Worm (Caenorhabditis elegans) whole organism, L1 larva: ENCODE data around the gene sulp-3.
"Not testable (repeated sequence)": the region's sequence is repeated elsewhere in the genome, so short reads cannot be mapped to it uniquely, and the experiment has no call there.

Source experiments
- F16B12.6 ChIP-seq: fragments of 150-350 bp; optimal IDR thresholded peaks from 2 replicates; lab custom pipeline; 2014; ENCODE audit warnings: missing biosample characterization, missing genetic modification characterization
- aly-2 ChIP-seq: fragments of 150-350 bp; optimal IDR thresholded peaks from 2 replicates; lab custom pipeline; 2014; ENCODE audit warnings: missing biosample characterization, missing genetic modification characterization
- blmp-1 ChIP-seq: fragments of 150-350 bp; optimal IDR thresholded peaks from 2 replicates; lab custom pipeline; 2014; ENCODE audit warnings: missing biosample characterization, missing genetic modification characterization
- ceh-88 ChIP-seq: fragments of 200-800 bp; sonication (Bioruptor generic); IDR thresholded peaks from 2 replicates; pipeline ENCODE4 v1.3.6; 2022; ENCODE audit warnings: missing genetic modification characterization, missing compliant biosample characterization
- ces-1 ChIP-seq: fragments of 150-350 bp; optimal IDR thresholded peaks from 2 replicates; lab custom pipeline; 2014; ENCODE audit warnings: missing biosample characterization, missing genetic modification reagents, missing genetic modification characterization
- efl-1 ChIP-seq, 4 experiments: fragments of 150-350 bp; optimal IDR thresholded peaks in 3 of 4; peaks in 1 of 4; 1 replicate in 1 of 4; 2 replicates in 3 of 4; lab custom pipeline; 2014; ENCODE audit warnings: missing biosample characterization in 2 of 4, missing genetic modification characterization in 2 of 4, missing genetic modification reagents in 2 of 4
- efl-3 ChIP-seq: fragments of 200-800 bp; sonication (Bioruptor generic); optimal IDR thresholded peaks from 2 replicates; lab custom pipeline; 2018; ENCODE audit warnings: mild to moderate bottlenecking, missing genetic modification characterization, missing compliant biosample characterization
- egl-13 ChIP-seq: sonication (generic microtip); optimal IDR thresholded peaks from 2 replicates; lab custom pipeline; 2016; ENCODE audit warnings: missing genotype, missing genetic modification reagents, missing genetic modification characterization, missing compliant biosample characterization
- ets-5 ChIP-seq: fragments of 200-800 bp; sonication (Bioruptor generic); IDR thresholded peaks from 2 replicates; pipeline ENCODE4 v1.3.6; 2022; ENCODE audit warnings: missing genetic modification characterization, missing compliant biosample characterization
- fos-1 ChIP-seq: fragments of 150-350 bp; optimal IDR thresholded peaks from 2 replicates; lab custom pipeline; 2014; ENCODE audit warnings: missing biosample characterization, missing genetic modification characterization
- grh-1 ChIP-seq: fragments of 200-800 bp; sonication (Bioruptor generic); IDR thresholded peaks from 2 replicates; pipeline ENCODE4 v1.3.6; 2022; ENCODE audit warnings: missing genetic modification reagents, missing genetic modification characterization, missing compliant biosample characterization
- hlh-4 ChIP-seq: sonication (generic microtip); optimal IDR thresholded peaks from 2 replicates; lab custom pipeline; 2016; ENCODE audit warnings: mild to moderate bottlenecking, missing genetic modification characterization, missing compliant biosample characterization
- hpl-2 ChIP-seq: fragments of 150-350 bp; optimal IDR thresholded peaks from 2 replicates; lab custom pipeline; 2014; ENCODE audit warnings: missing biosample characterization, missing genetic modification reagents, missing genetic modification characterization
- irx-1 ChIP-seq: sonication (generic microtip); optimal IDR thresholded peaks from 2 replicates; lab custom pipeline; 2016; ENCODE audit warnings: missing genetic modification characterization, missing compliant biosample characterization
- isw-1 ChIP-seq: fragments of 200-800 bp; sonication (Bioruptor generic); IDR thresholded peaks from 2 replicates; pipeline ENCODE4 v1.3.6; 2022; ENCODE audit warnings: missing genetic modification characterization, missing compliant biosample characterization
- lin-14 ChIP-seq: fragments of 200-800 bp; sonication (Bioruptor generic); optimal IDR thresholded peaks from 2 replicates; lab custom pipeline; 2018; ENCODE audit warnings: mild to moderate bottlenecking, missing genetic modification characterization, moderate library complexity, missing compliant biosample characterization
- lin-15B ChIP-seq: fragments of 150-350 bp; sonication (generic microtip); optimal IDR thresholded peaks from 3 replicates; lab custom pipeline; 2014; ENCODE audit warnings: missing biosample characterization, missing genetic modification characterization
- lin-35 ChIP-seq, 2 experiments: fragments of 150-350 bp; optimal IDR thresholded peaks; 2 replicates each; lab custom pipeline; 2014; ENCODE audit warnings: missing biosample characterization in 2 of 2, missing genetic modification characterization in 2 of 2, missing genetic modification reagents in 2 of 2
- lin-39 ChIP-seq: fragments of 150-350 bp; optimal IDR thresholded peaks from 2 replicates; lab custom pipeline; 2014; ENCODE audit warnings: missing biosample characterization, missing genetic modification reagents, missing genetic modification characterization
- lir-3 ChIP-seq: sonication (generic microtip); optimal IDR thresholded peaks from 2 replicates; lab custom pipeline; 2016; ENCODE audit warnings: mild to moderate bottlenecking, missing genetic modification characterization, moderate library complexity, missing compliant biosample characterization; ENCODE audit not compliant: poor library complexity
- mef-2 ChIP-seq: fragments of 150-350 bp; optimal IDR thresholded peaks from 2 replicates; lab custom pipeline; 2014; ENCODE audit warnings: missing biosample characterization, missing genetic modification characterization
- nhr-11 ChIP-seq: fragments of 150-350 bp; optimal IDR thresholded peaks from 2 replicates; lab custom pipeline; 2014; ENCODE audit warnings: missing biosample characterization, missing genetic modification characterization
- nhr-237 ChIP-seq: fragments of 150-350 bp; optimal IDR thresholded peaks from 2 replicates; lab custom pipeline; 2014; ENCODE audit warnings: missing biosample characterization, missing genetic modification characterization
- nhr-71 ChIP-seq: sonication (generic microtip); optimal IDR thresholded peaks from 2 replicates; lab custom pipeline; 2016; ENCODE audit warnings: mild to moderate bottlenecking, missing genetic modification characterization, moderate library complexity, missing compliant biosample characterization
- nhr-77 ChIP-seq: fragments of 150-350 bp; optimal IDR thresholded peaks from 2 replicates; lab custom pipeline; 2014; ENCODE audit warnings: missing biosample characterization, missing genetic modification characterization
- nhr-84 ChIP-seq: sonication (generic microtip); optimal IDR thresholded peaks from 2 replicates; lab custom pipeline; 2017; ENCODE audit warnings: missing biosample characterization, missing genetic modification characterization
- nhr-85 ChIP-seq: sonication (generic microtip); peaks from one replicate; lab custom pipeline; 2016; ENCODE audit warnings: missing genetic modification characterization, inconsistent platforms, missing compliant biosample characterization
- rnt-1 ChIP-seq: sonication (generic microtip); optimal IDR thresholded peaks from 2 replicates; lab custom pipeline; 2016; ENCODE audit warnings: mild to moderate bottlenecking, missing genetic modification characterization, moderate library complexity, missing compliant biosample characterization
- skn-1 ChIP-seq: fragments of 150-350 bp; optimal IDR thresholded peaks from 2 replicates; lab custom pipeline; 2014; ENCODE audit warnings: missing biosample characterization, missing genetic modification characterization
- snu-23 ChIP-seq: sonication (generic microtip); optimal IDR thresholded peaks from 2 replicates; lab custom pipeline; 2016; ENCODE audit warnings: missing genetic modification characterization, missing compliant biosample characterization
- sptf-1 ChIP-seq: fragments of 150-350 bp; optimal IDR thresholded peaks from 2 replicates; lab custom pipeline; 2014; ENCODE audit warnings: missing biosample characterization, missing genetic modification characterization
- unc-62 ChIP-seq: fragments of 150-350 bp; optimal IDR thresholded peaks from 2 replicates; lab custom pipeline; 2014; ENCODE audit warnings: missing biosample characterization, missing genetic modification reagents, missing genetic modification characterization
- unc-86 ChIP-seq: sonication (generic microtip); optimal IDR thresholded peaks from 2 replicates; lab custom pipeline; 2016; ENCODE audit warnings: missing genetic modification characterization, missing compliant biosample characterization
- unc-98 ChIP-seq: fragments of 200-800 bp; sonication (Bioruptor generic); IDR thresholded peaks from 2 replicates; pipeline ENCODE4 v1.3.6; 2022; ENCODE audit warnings: missing genetic modification characterization, missing compliant biosample characterization
- vab-15 ChIP-seq: sonication (generic microtip); optimal IDR thresholded peaks from 2 replicates; lab custom pipeline; 2017; ENCODE audit warnings: missing genotype, mild to moderate bottlenecking, missing genetic modification characterization, missing compliant biosample characterization
- xbp-1 ChIP-seq: sonication (generic microtip); optimal IDR thresholded peaks from 2 replicates; lab custom pipeline; 2016; ENCODE audit warnings: missing genetic modification characterization, missing compliant biosample characterization
- zag-1 ChIP-seq: fragments of 150-350 bp; optimal IDR thresholded peaks from 2 replicates; lab custom pipeline; 2014; ENCODE audit warnings: missing biosample characterization, missing genetic modification characterization
- ztf-4 ChIP-seq: fragments of 150-350 bp; optimal IDR thresholded peaks from 2 replicates; lab custom pipeline; 2014; ENCODE audit warnings: missing biosample characterization, missing genetic modification characterization

Gene sulp-3

ce11 chrX:8418382-8418781 is 10.2 kb upstream of the sulp-3 start, which contains the start of gene spp-13:
Gene spp-13 (minus strand): TSS chrX:8418524.
- TF ChIP-seq F16B12.6 (tag; lab: Kevin White, UChicago) (no peak), aly-2 (no peak), blmp-1 (tag; lab: Kevin White, UChicago) (peak; percentile 56), irx-1 (tag; lab: Kevin White, UChicago) (no peak)

- TF ChIP-seq ceh-88 (GFP tag; lab: Robert Waterston, UW), result no peak
- no peak for TF ChIP-seq rnt-1 (tag; lab: Kevin White, UChicago)
- no peak for TF ChIP-seq vab-15
- no peak for TF ChIP-seq xbp-1 (tag; lab: Kevin White, UChicago)
- TF ChIP-seq lir-3 (tag; lab: Kevin White, UChicago), result no peak
- no peak for TF ChIP-seq skn-1
- TF ChIP-seq efl-1 (optimal IDR thresholded peaks at IDR 0.05; lab: Kevin White, UChicago), result no peak
- TF ChIP-seq efl-1 (GFP tag; optimal IDR thresholded peaks at IDR 0.05 in 1 of 2; lab: Kevin White, UChicago), result peak in 1 of 2 experiments; percentile 17
- no peak for TF ChIP-seq nhr-77 (tag; lab: Kevin White, UChicago)
- peak in 1 of 2 experiments; percentile 7 for TF ChIP-seq lin-35 (GFP tag; optimal IDR thresholded peaks at IDR 0.05; lab: Kevin White, UChicago)
- TF ChIP-seq aly-2, result no peak
- peak; percentile 24 for TF ChIP-seq nhr-85
- no peak for TF ChIP-seq nhr-84 (tag; lab: Kevin White, UChicago)
These were observed 9.6 kb upstream of the sulp-3 start for ce11 chrX:8417727-8418126.

ce11 chrX:8416819-8417218 is 8.7 kb upstream of the sulp-3 start, which contains the start of gene ced-8:
Gene ced-8 (minus strand): TSS chrX:8416919.
- no peak for TF ChIP-seq egl-13 (tag; lab: Kevin White, UChicago)
- TF ChIP-seq isw-1 (GFP tag; lab: Robert Waterston, UW), result no peak
- TF ChIP-seq ztf-4, result no peak
- no peak for TF ChIP-seq mef-2 (tag; lab: Kevin White, UChicago)
- no peak for TF ChIP-seq efl-3 (GFP tag; lab: Kevin White, UChicago)
- TF ChIP-seq hlh-4, result no peak

ce11 chrX:8413130-8413529 is 5.0 kb upstream of the sulp-3 start, which contains the start of gene F08F1.4:
Gene F08F1.4 (plus strand): TSS chrX:8413430.
- TF ChIP-seq nhr-237 (tag; lab: Kevin White, UChicago), result no peak
- TF ChIP-seq lin-14 (GFP tag; lab: Kevin White, UChicago), result no peak
- no peak for TF ChIP-seq sptf-1 (tag; lab: Kevin White, UChicago)
- no peak for TF ChIP-seq lin-15B (tag; lab: Kevin White, UChicago)
- no peak for TF ChIP-seq snu-23
- TF ChIP-seq lin-39 (tag; lab: Kevin White, UChicago), result no peak
- TF ChIP-seq grh-1, result no peak
- TF ChIP-seq hpl-2 (GFP tag; lab: Kevin White, UChicago), result no peak

ce11 chrX:8410754-8411153 is 2.6 kb upstream of the sulp-3 start, which contains the start of gene F08F1.9:
Gene F08F1.9 (minus strand): TSS chrX:8410854.
- not testable (repeated sequence) for TF ChIP-seq zag-1; efl-1 (optimal IDR thresholded peaks at IDR 0.05; lab: Kevin White, UChicago); efl-1 (GFP tag; optimal IDR thresholded peaks at IDR 0.05 in 1 of 2; lab: Kevin White, UChicago); mef-2 (tag; lab: Kevin White, UChicago)

- TF ChIP-seq fos-1, result no peak
- no peak for TF ChIP-seq vab-15
- no peak for TF ChIP-seq nhr-71 (tag; lab: Kevin White, UChicago)
- no peak for TF ChIP-seq isw-1 (GFP tag; lab: Robert Waterston, UW)
- no peak for TF ChIP-seq unc-98 (GFP tag; lab: Robert Waterston, UW)
- TF ChIP-seq nhr-11 (tag; lab: Kevin White, UChicago), result no peak
- TF ChIP-seq ces-1 (GFP tag; lab: Kevin White, UChicago), result no peak
- TF ChIP-seq unc-62 (GFP tag; lab: Kevin White, UChicago), result no peak
- no peak for TF ChIP-seq nhr-77 (tag; lab: Kevin White, UChicago)
- TF ChIP-seq lin-15B (tag; lab: Kevin White, UChicago), result no peak
- TF ChIP-seq ets-5 (GFP tag; lab: Robert Waterston, UW), result no peak
- no peak for TF ChIP-seq unc-86 (tag; lab: Kevin White, UChicago)
- TF ChIP-seq, all 84 proteins: peak for 0
These were observed 1.4 kb downstream of the sulp-3 start for ce11 chrX:8406815-8407214.
